Fruit fly (Drosophila melanogaster) whole organism, embryonic: ENCODE measurements around the gene CG5157.
A peak's percentile ranks its signal among the peaks of the same experiment; 100 is the strongest.

Source experiments
- Antp ChIP-seq: fragments of 200-800 bp; sonication (Bioruptor generic); optimal IDR thresholded peaks from 3 replicates; lab custom pipeline; 2016; ENCODE audit warnings: missing biosample characterization, missing genetic modification characterization
- CG10147 ChIP-seq: fragments of 200-800 bp; sonication (Bioruptor generic); optimal IDR thresholded peaks from 2 replicates; lab custom pipeline; 2019; ENCODE audit warnings: missing biosample characterization, mild to moderate bottlenecking, missing genetic modification characterization, moderate library complexity
- CG1024 ChIP-seq: fragments of 200-800 bp; sonication (Bioruptor generic); IDR thresholded peaks from 2 replicates; pipeline ENCODE4 v1.3.6; 2022; ENCODE audit warnings: missing biosample characterization, missing genetic modification characterization
- CG10274 ChIP-seq: fragments of 200-800 bp; sonication (Bioruptor generic); optimal IDR thresholded peaks from 3 replicates; lab custom pipeline; 2017; ENCODE audit warnings: missing biosample characterization, mild to moderate bottlenecking, missing genetic modification characterization
- CG11696 ChIP-seq: fragments of 200-800 bp; sonication (Bioruptor generic); IDR thresholded peaks from 2 replicates; pipeline ENCODE4 v1.3.6; 2022; ENCODE audit warnings: missing biosample characterization, missing genetic modification characterization
- CG13287 ChIP-seq: fragments of 200-800 bp; sonication (Bioruptor generic); IDR thresholded peaks from 2 replicates; pipeline ENCODE4 v1.3.6; 2022; ENCODE audit warnings: missing biosample characterization, missing genetic modification characterization; ENCODE audit not compliant: partially characterized antibody
- CG13424 ChIP-seq: fragments of 200-800 bp; sonication (Bioruptor generic); optimal IDR thresholded peaks from 2 replicates; lab custom pipeline; 2019; ENCODE audit warnings: missing biosample characterization, mild to moderate bottlenecking, missing genetic modification characterization, moderate library complexity
- CG14050 ChIP-seq: fragments of 200-800 bp; sonication (Bioruptor generic); IDR thresholded peaks from 3 replicates; pipeline ENCODE4 v1.3.6; 2022; ENCODE audit warnings: missing biosample characterization, missing genetic modification characterization
- CG17802 ChIP-seq: fragments of 200-800 bp; sonication (Bioruptor generic); optimal IDR thresholded peaks from 2 replicates; lab custom pipeline; 2018; ENCODE audit warnings: missing biosample characterization, mild to moderate bottlenecking, missing genetic modification characterization, moderate library complexity
- CG1832 ChIP-seq: fragments of 200-800 bp; sonication (Bioruptor generic); optimal IDR thresholded peaks from 2 replicates; lab custom pipeline; 2017; ENCODE audit warnings: missing biosample characterization, mild to moderate bottlenecking, missing genetic modification characterization, inconsistent platforms
- CG18599 ChIP-seq: fragments of 200-800 bp; sonication (Bioruptor generic); optimal IDR thresholded peaks from 3 replicates; lab custom pipeline; 2017; ENCODE audit warnings: missing biosample characterization, missing genetic modification characterization, mild to moderate bottlenecking, moderate library complexity, missing genetic modification reagents
- CG2678 ChIP-seq: fragments of 200-800 bp; sonication (Bioruptor generic); optimal IDR thresholded peaks from 3 replicates; lab custom pipeline; 2019; ENCODE audit warnings: missing biosample characterization, mild to moderate bottlenecking, missing genetic modification characterization, moderate library complexity
- CG34224 ChIP-seq: fragments of 200-800 bp; sonication (Bioruptor generic); IDR thresholded peaks from 3 replicates; pipeline ENCODE4 v1.3.6; 2022; ENCODE audit warnings: missing biosample characterization, missing genetic modification characterization; ENCODE audit not compliant: partially characterized antibody
- CG34376 ChIP-seq: fragments of 200-800 bp; sonication (Bioruptor generic); optimal IDR thresholded peaks from 2 replicates; lab custom pipeline; 2018; ENCODE audit warnings: missing biosample characterization, mild to moderate bottlenecking, missing genetic modification characterization
- CG4360 ChIP-seq: fragments of 200-800 bp; sonication (Bioruptor generic); IDR thresholded peaks from 2 replicates; pipeline ENCODE4 v1.3.6; 2022; ENCODE audit warnings: missing biosample characterization, missing genetic modification characterization
- CG4617 ChIP-seq: fragments of 200-800 bp; sonication (Bioruptor generic); optimal IDR thresholded peaks from 3 replicates; lab custom pipeline; 2016; ENCODE audit warnings: missing biosample characterization, missing genetic modification characterization, borderline replicate concordance
- CG5180 ChIP-seq: fragments of 200-800 bp; sonication (Bioruptor generic); optimal IDR thresholded peaks from 3 replicates; lab custom pipeline; 2017; ENCODE audit warnings: missing biosample characterization, missing genetic modification characterization, mild to moderate bottlenecking, moderate library complexity, missing genetic modification reagents
- CG5953 ChIP-seq: fragments of 200-800 bp; sonication (Bioruptor generic); IDR thresholded peaks from 2 replicates; pipeline ENCODE4 v1.3.6; 2022; ENCODE audit warnings: missing biosample characterization, missing genetic modification characterization
- CG6254 ChIP-seq: fragments of 200-800 bp; sonication (Bioruptor generic); optimal IDR thresholded peaks from 3 replicates; lab custom pipeline; 2017; ENCODE audit warnings: mild to moderate bottlenecking, missing biosample characterization, missing genetic modification reagents, missing genetic modification characterization
- CG6813 ChIP-seq: fragments of 200-800 bp; sonication (Bioruptor generic); optimal IDR thresholded peaks from 2 replicates; lab custom pipeline; 2017; ENCODE audit warnings: missing biosample characterization, missing genetic modification characterization, mild to moderate bottlenecking, moderate library complexity, missing genetic modification reagents
- CG7556 ChIP-seq: fragments of 200-800 bp; sonication (Bioruptor generic); optimal IDR thresholded peaks from 2 replicates; lab custom pipeline; 2017; ENCODE audit warnings: missing biosample characterization, mild to moderate bottlenecking, missing genetic modification characterization
- CG9437 ChIP-seq: fragments of 200-800 bp; sonication (Bioruptor generic); optimal IDR thresholded peaks from 2 replicates; lab custom pipeline; 2018; ENCODE audit warnings: missing biosample characterization, mild to moderate bottlenecking, missing genetic modification characterization
- Chrac-16 ChIP-seq: fragments of 200-800 bp; sonication (Bioruptor generic); optimal IDR thresholded peaks from 3 replicates; lab custom pipeline; 2016; ENCODE audit warnings: missing biosample characterization, missing genetic modification characterization
- E2f1 ChIP-seq: fragments of 200-800 bp; sonication (Bioruptor generic); IDR thresholded peaks from 2 replicates; pipeline ENCODE4 v1.3.6; 2022; ENCODE audit warnings: missing biosample characterization, missing genetic modification characterization
- E2f2 ChIP-seq: fragments of 200-800 bp; sonication (Bioruptor generic); IDR thresholded peaks from 2 replicates; pipeline ENCODE4 v1.3.6; 2022; ENCODE audit warnings: missing biosample characterization, missing genetic modification characterization
- Hand ChIP-seq: fragments of 200-800 bp; sonication (Bioruptor generic); optimal IDR thresholded peaks from 2 replicates; lab custom pipeline; 2017; ENCODE audit warnings: mild to moderate bottlenecking, missing biosample characterization, missing genetic modification reagents, missing genetic modification characterization
- Hr78 ChIP-seq, 2 experiments: fragments of 200-800 bp in 1 of 2; fragments of >200 bp in 1 of 2; sonication (Bioruptor generic) in 1 of 2; optimal IDR thresholded peaks; 2 replicates each; lab custom pipeline; 2017 to 2019; ENCODE audit warnings: missing biosample characterization in 2 of 2, missing genetic modification characterization in 2 of 2, mild to moderate bottlenecking in 1 of 2, moderate library complexity in 1 of 2
- Mad ChIP-seq: fragments of 200-800 bp; sonication (Bioruptor generic); optimal IDR thresholded peaks from 2 replicates; lab custom pipeline; 2016; ENCODE audit warnings: missing biosample characterization, missing genetic modification characterization
- Meics ChIP-seq: fragments of 200-800 bp; sonication (Bioruptor generic); optimal IDR thresholded peaks from 2 replicates; lab custom pipeline; 2017; ENCODE audit warnings: missing biosample characterization, mild to moderate bottlenecking, missing genetic modification characterization
- Rfx ChIP-seq: fragments of 200-800 bp; sonication (Bioruptor generic); IDR thresholded peaks from 2 replicates; pipeline ENCODE4 v1.3.6; 2022; ENCODE audit warnings: missing biosample characterization, missing genetic modification characterization
- Tbp ChIP-seq: fragments of >200 bp; optimal IDR thresholded peaks from 2 replicates; lab custom pipeline; 2018; ENCODE audit warnings: missing biosample characterization, missing genetic modification characterization
- cad ChIP-seq: fragments of >200 bp; optimal IDR thresholded peaks from 2 replicates; lab custom pipeline; 2017; ENCODE audit warnings: missing biosample characterization, missing genetic modification characterization
- cg ChIP-seq: fragments of 200-800 bp; sonication (Bioruptor generic); optimal IDR thresholded peaks from 3 replicates; lab custom pipeline; 2019; ENCODE audit warnings: missing biosample characterization, mild to moderate bottlenecking, missing genetic modification characterization, moderate library complexity
- chm ChIP-seq: fragments of 200-800 bp; sonication (Bioruptor generic); IDR thresholded peaks from 2 replicates; pipeline ENCODE4 v1.3.6; 2022; ENCODE audit warnings: missing biosample characterization, missing genetic modification characterization
- da ChIP-seq: fragments of 200-800 bp; sonication (Bioruptor generic); optimal IDR thresholded peaks from 2 replicates; lab custom pipeline; 2016; ENCODE audit warnings: missing biosample characterization, missing genetic modification characterization
- dimm ChIP-seq: fragments of 200-800 bp; sonication (Bioruptor generic); IDR thresholded peaks from 2 replicates; pipeline ENCODE4 v1.3.6; 2022; ENCODE audit warnings: missing biosample characterization, missing genetic modification characterization
- eve ChIP-seq, 2 experiments: fragments of >200 bp; optimal IDR thresholded peaks; 2 replicates each; lab custom pipeline; 2017; ENCODE audit warnings: missing biosample characterization in 2 of 2, missing genetic modification characterization in 2 of 2
- fd102C ChIP-seq: fragments of 200-800 bp; sonication (Bioruptor generic); optimal IDR thresholded peaks from 2 replicates; lab custom pipeline; 2018; ENCODE audit warnings: missing biosample characterization, mild to moderate bottlenecking, missing genetic modification characterization, moderate library complexity
- fru ChIP-seq: fragments of >200 bp; optimal IDR thresholded peaks from 2 replicates; lab custom pipeline; 2017
- fu2 ChIP-seq: fragments of 200-800 bp; sonication (Bioruptor generic); optimal IDR thresholded peaks from 2 replicates; lab custom pipeline; 2016; ENCODE audit warnings: missing biosample characterization, missing genetic modification characterization
- gt ChIP-seq: fragments of 200-800 bp; sonication (Bioruptor generic); IDR thresholded peaks from 2 replicates; pipeline ENCODE4 v1.3.6; 2022; ENCODE audit warnings: missing biosample characterization, missing genetic modification characterization
- jigr1 ChIP-seq: fragments of 200-800 bp; sonication (Bioruptor generic); IDR thresholded peaks from 3 replicates; pipeline ENCODE4 v1.3.6; 2022; ENCODE audit warnings: missing biosample characterization, missing genetic modification characterization
- lola ChIP-seq, 3 experiments: fragments of >200 bp in 2 of 3; fragments of 200-800 bp in 1 of 3; sonication (Bioruptor generic) in 1 of 3; optimal IDR thresholded peaks; 2 replicates each; lab custom pipeline; 2017 to 2019; ENCODE audit warnings: missing biosample characterization in 3 of 3, missing genetic modification characterization in 3 of 3, mild to moderate bottlenecking in 1 of 3, moderate library complexity in 1 of 3
- mam ChIP-seq: fragments of 200-800 bp; sonication (Bioruptor generic); optimal IDR thresholded peaks from 3 replicates; lab custom pipeline; 2016; ENCODE audit warnings: missing biosample characterization, missing genetic modification characterization
- tgo ChIP-seq: fragments of 200-800 bp; sonication (Bioruptor generic); IDR thresholded peaks from 3 replicates; pipeline ENCODE4 v1.3.6; 2022; ENCODE audit warnings: missing biosample characterization, missing genetic modification characterization
- tin ChIP-seq: fragments of 200-800 bp; sonication (Bioruptor generic); optimal IDR thresholded peaks from 3 replicates; lab custom pipeline; 2016; ENCODE audit warnings: missing biosample characterization, missing genetic modification characterization
- trem ChIP-seq: fragments of 200-800 bp; optimal IDR thresholded peaks from 3 replicates; lab custom pipeline; 2019; ENCODE audit warnings: missing biosample characterization, mild to moderate bottlenecking, missing genetic modification characterization, moderate library complexity
- trh ChIP-seq: fragments of 200-800 bp; sonication (Bioruptor generic); optimal IDR thresholded peaks from 2 replicates; lab custom pipeline; 2016; ENCODE audit warnings: missing biosample characterization, missing genetic modification characterization
- wdn ChIP-seq: fragments of 200-800 bp; sonication (Bioruptor generic); IDR thresholded peaks from 2 replicates; pipeline ENCODE4 v1.3.6; 2022; ENCODE audit warnings: missing biosample characterization, missing genetic modification characterization

Gene CG5157

dm6 chr3L:16128973-16129745 lies 8.5 kb downstream of the CG5157 start, which contains the start of gene SsRbeta (continued):
- TF ChIP-seq CG13424: peak; percentile 37
- TF ChIP-seq tin (GFP tag; lab: Kevin White, UChicago): peak; percentile 26
- TF ChIP-seq CG6254 (GFP tag; lab: Kevin White, UChicago): no peak
- 0 out of 2 replicates have a peak, but pooled peaks have one; percentile 48 for TF ChIP-seq wdn
- TF ChIP-seq CG34376 (GFP tag; lab: Kevin White, UChicago): no peak
- no peak for TF ChIP-seq CG17802 (tag; lab: Kevin White, UChicago)
- TF ChIP-seq CG7556: peak; percentile 64
- peak; percentile 43 for TF ChIP-seq Meics (GFP tag; lab: Kevin White, UChicago)
- no peak for TF ChIP-seq CG10274 (GFP tag; lab: Kevin White, UChicago)
- peak; percentile 59 for TF ChIP-seq CG34224 (GFP tag; lab: Robert Waterston, UW)
- no peak for TF ChIP-seq jigr1
- TF ChIP-seq CG5180 (GFP tag; lab: Kevin White, UChicago): peak; percentile 13
- no peak for TF ChIP-seq fru (lab: Kevin White, UChicago)
- no peak for TF ChIP-seq fd102C (GFP tag; lab: Kevin White, UChicago)
- peak; percentile 33 for TF ChIP-seq Tbp (GFP tag; lab: Kevin White, UChicago)
- TF ChIP-seq CG4360: no peak
- TF ChIP-seq fu2 (GFP tag; lab: Kevin White, UChicago): no peak
- no peak for TF ChIP-seq trh (GFP tag; lab: Kevin White, UChicago)
- TF ChIP-seq chm (GFP tag; lab: Robert Waterston, UW): peak; percentile 68
- peak in 1 of 3 experiments; percentile 32 for TF ChIP-seq lola (GFP tag; optimal IDR thresholded peaks at IDR 0.05; lab: Kevin White, UChicago)
- TF ChIP-seq dimm: no peak
- no peak for TF ChIP-seq da (GFP tag; lab: Kevin White, UChicago)
- TF ChIP-seq tgo (GFP tag; lab: Robert Waterston, UW): peak; percentile 49
- no peak for TF ChIP-seq CG1832 (GFP tag; lab: Kevin White, UChicago)
- no peak for TF ChIP-seq eve (GFP tag; optimal IDR thresholded peaks at IDR 0.05; lab: Kevin White, UChicago)
- no peak for TF ChIP-seq gt (GFP tag; lab: Robert Waterston, UW)
- TF ChIP-seq trem (tag; lab: Kevin White, UChicago): peak; percentile 43
- TF ChIP-seq Rfx: peak; percentile 66
- TF ChIP-seq Mad (GFP tag; lab: Kevin White, UChicago): no peak
- TF ChIP-seq CG4617 (GFP tag; lab: Kevin White, UChicago): no peak
- peak; percentile 61; the same call in 1 of the 2 replicates for TF ChIP-seq CG1024
- TF ChIP-seq CG2678 (tag; lab: Kevin White, UChicago): peak; percentile 31
- TF ChIP-seq cg (GFP tag; lab: Kevin White, UChicago): no peak
- TF ChIP-seq E2f2 (GFP tag; lab: Robert Waterston, UW): peak; percentile 43; the same call in 1 of the 2 replicates
- peak; percentile 12 for TF ChIP-seq CG18599 (GFP tag; lab: Kevin White, UChicago)
- TF ChIP-seq CG13287 (GFP tag; lab: Robert Waterston, UW): peak; percentile 79
- no peak for TF ChIP-seq Antp (GFP tag; lab: Kevin White, UChicago)
- no peak for TF ChIP-seq CG6813 (GFP tag; lab: Kevin White, UChicago)
- no peak; the same call in 2 of the 3 replicates for TF ChIP-seq CG14050 (GFP tag; lab: Robert Waterston, UW)
- no peak for TF ChIP-seq Chrac-16 (GFP tag; lab: Kevin White, UChicago)
- TF ChIP-seq cad: no peak
- no peak for TF ChIP-seq Hand
- TF ChIP-seq CG11696: peak; percentile 56
- no peak for TF ChIP-seq Hr78 (GFP tag; optimal IDR thresholded peaks at IDR 0.05; lab: Kevin White, UChicago)
- TF ChIP-seq CG5953 (GFP tag; lab: Robert Waterston, UW): no peak; the same call in 1 of the 2 replicates
- no peak for TF ChIP-seq mam (GFP tag; lab: Kevin White, UChicago)
- TF ChIP-seq E2f1: peak; percentile 66
- no peak for TF ChIP-seq CG10147 (GFP tag; lab: Kevin White, UChicago)
- TF ChIP-seq CG9437 (GFP tag; lab: Kevin White, UChicago): no peak
